Worm (Caenorhabditis elegans): ENCODE measurements around the gene bath-19.

DNA sequence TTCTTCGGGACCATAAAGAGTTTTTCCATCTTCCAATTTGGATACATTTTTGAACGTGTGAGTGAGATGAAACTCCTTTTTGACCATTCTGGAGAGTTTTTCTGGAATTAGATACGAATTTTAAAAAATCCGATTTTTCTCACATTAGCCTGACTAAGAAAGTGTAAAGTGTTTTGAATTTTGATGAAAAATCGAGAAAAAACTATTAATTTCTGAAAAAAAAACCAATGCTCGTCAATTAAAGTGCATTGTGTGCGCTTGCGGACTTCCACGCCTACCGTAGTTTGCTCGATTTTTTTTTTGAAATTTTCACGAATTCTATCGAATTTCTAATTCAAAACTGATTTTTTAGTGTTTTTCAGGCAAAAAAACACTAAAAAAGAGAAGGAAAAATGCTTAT is 10.5 kb downstream of the bath-19 start, which contains the start of gene bath-1:
- no peak for TF ChIP-seq ztf-11 (tag; optimal IDR thresholded peaks at IDR 0.05)
- TF ChIP-seq nhr-237 (tag; optimal IDR thresholded peaks at IDR 0.05), result no peak
- TF ChIP-seq zip-8 (tag; optimal IDR thresholded peaks at IDR 0.05), result no peak
- TF ChIP-seq ceh-39 (tag; optimal IDR thresholded peaks at IDR 0.05), result no peak
- TF ChIP-seq unc-62 (GFP tag; optimal IDR thresholded peaks at IDR 0.05), result no peak
- TF ChIP-seq unc-39 (tag; optimal IDR thresholded peaks at IDR 0.05), result no peak
- no peak for TF ChIP-seq bed-3 (GFP tag; optimal IDR thresholded peaks at IDR 0.05)
- no peak for TF ChIP-seq nhr-12 (tag; optimal IDR thresholded peaks at IDR 0.05)
- TF ChIP-seq pha-4 (tag; optimal IDR thresholded peaks at IDR 0.05), result no peak
- no peak for TF ChIP-seq nhr-76 (tag; optimal IDR thresholded peaks at IDR 0.05)
- TF ChIP-seq snpc-4 (tag; optimal IDR thresholded peaks at IDR 0.05), result no peak
